Worm (Caenorhabditis elegans): ENCODE data around the gene R09B5.11.
A peak's percentile ranks its signal among the peaks of the same experiment; 100 is the strongest.

The R09B5.11 gene

DNA sequence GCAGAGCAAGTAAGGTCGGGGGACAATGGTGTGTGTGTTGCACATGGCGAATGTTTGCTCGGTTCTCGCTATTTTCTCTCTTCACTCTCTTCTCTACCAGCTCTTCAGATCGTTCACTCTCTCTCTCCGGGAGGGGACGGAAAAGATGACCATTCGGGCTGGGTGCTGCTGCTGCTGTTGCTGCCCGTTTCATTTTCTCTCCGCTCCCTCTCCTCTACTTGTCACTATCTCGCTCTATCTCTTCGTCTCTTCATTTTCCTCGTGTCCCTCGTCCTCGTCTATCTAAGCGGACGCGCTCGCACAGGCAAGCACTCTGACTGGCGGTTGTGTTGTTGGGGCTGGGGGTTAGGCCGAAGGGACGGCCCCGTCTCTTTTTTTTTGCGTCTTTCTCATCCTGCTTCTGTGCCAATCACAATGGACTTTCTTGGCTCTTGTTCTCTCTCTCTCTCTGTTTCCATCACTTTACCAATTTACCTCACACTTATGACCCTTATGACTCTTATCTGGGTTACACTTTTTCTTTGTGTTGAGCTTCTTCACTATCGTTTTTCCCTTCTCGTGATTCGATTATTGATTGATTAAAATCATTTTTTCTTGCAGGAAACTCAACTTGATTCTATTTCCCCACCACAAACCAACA lies 35.6 kb downstream of the R09B5.11 start, which contains the start of the genes F53E2.2 and unc-60 (continued):
- no peak for TF ChIP-seq lin-39 (tag; optimal IDR thresholded peaks at IDR 0.05)
- peak in 1 of 2 experiments; percentile 43 for TF ChIP-seq lsy-2 (tag; optimal IDR thresholded peaks at IDR 0.05)
- TF ChIP-seq sem-4 (tag; optimal IDR thresholded peaks at IDR 0.05): peak; percentile 35
- TF ChIP-seq elt-1 (tag; optimal IDR thresholded peaks at IDR 0.05): no peak
- peak; percentile 25 for TF ChIP-seq crh-2 (tag; optimal IDR thresholded peaks at IDR 0.05)
- peak; percentile 14 for TF ChIP-seq sma-3 (GFP tag; optimal IDR thresholded peaks at IDR 0.05)
- no peak for TF ChIP-seq unc-39 (tag; optimal IDR thresholded peaks at IDR 0.05)
- TF ChIP-seq skn-1 (tag; optimal IDR thresholded peaks at IDR 0.05): peak; percentile 1
- TF ChIP-seq nhr-237 (tag; optimal IDR thresholded peaks at IDR 0.05): no peak
- TF ChIP-seq nhr-25 (tag; optimal IDR thresholded peaks at IDR 0.05): peak; percentile 29
- TF ChIP-seq ZK546.5 (tag; optimal IDR thresholded peaks at IDR 0.05): no peak
- TF ChIP-seq unc-55 (GFP tag; optimal IDR thresholded peaks at IDR 0.05): peak; percentile 71
- no peak for TF ChIP-seq mbf-1 (tag; optimal IDR thresholded peaks at IDR 0.05)
- peak; percentile 10 to 73 for TF ChIP-seq mdl-1 (tag; optimal IDR thresholded peaks at IDR 0.05)
- no peak for TF ChIP-seq nhr-10 (tag; optimal IDR thresholded peaks at IDR 0.05)
- peak; percentile 94 for TF ChIP-seq F13H6.1 (tag; optimal IDR thresholded peaks at IDR 0.05)
- TF ChIP-seq R02D3.7 (tag; optimal IDR thresholded peaks at IDR 0.05): no peak

DNA sequence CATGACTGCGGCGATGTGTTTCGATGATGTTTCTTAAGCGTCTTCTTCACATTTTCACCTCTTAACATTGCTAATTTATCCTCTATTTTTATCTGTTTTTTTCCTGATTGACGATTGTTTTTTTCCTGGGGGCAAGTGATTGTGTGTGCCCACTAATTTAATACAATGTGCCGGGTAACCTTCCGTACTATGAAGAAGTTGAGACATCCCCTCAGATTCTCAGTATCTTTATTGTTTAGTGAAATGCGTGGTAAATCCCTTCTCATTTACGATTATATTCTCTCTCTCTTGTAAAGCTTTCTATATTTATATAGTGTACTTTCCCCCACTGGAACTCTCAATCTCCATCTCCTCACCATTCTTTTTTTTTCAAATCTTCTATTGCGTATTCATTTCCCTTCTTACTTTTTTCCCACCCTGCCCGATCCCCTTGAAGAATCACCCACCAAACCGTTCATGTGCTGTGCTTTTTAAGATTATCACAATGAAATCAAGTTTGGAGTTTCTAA lies 37.3 kb downstream of the R09B5.11 start:
- no peak for TF ChIP-seq ceh-82 (tag; optimal IDR thresholded peaks at IDR 0.05)
- no peak for TF ChIP-seq nhr-12 (tag; optimal IDR thresholded peaks at IDR 0.05)
- TF ChIP-seq ceh-16 (tag; optimal IDR thresholded peaks at IDR 0.05): no peak
- TF ChIP-seq crh-2 (tag; optimal IDR thresholded peaks at IDR 0.05): no peak
- TF ChIP-seq F13H6.1 (tag; optimal IDR thresholded peaks at IDR 0.05): no peak
- TF ChIP-seq lin-39 (tag; optimal IDR thresholded peaks at IDR 0.05): no peak
- TF ChIP-seq skn-1 (tag; optimal IDR thresholded peaks at IDR 0.05): no peak
- TF ChIP-seq nhr-6 (tag; optimal IDR thresholded peaks at IDR 0.05): no peak
- TF ChIP-seq gmeb-1 (tag; optimal IDR thresholded peaks at IDR 0.05): no peak

DNA sequence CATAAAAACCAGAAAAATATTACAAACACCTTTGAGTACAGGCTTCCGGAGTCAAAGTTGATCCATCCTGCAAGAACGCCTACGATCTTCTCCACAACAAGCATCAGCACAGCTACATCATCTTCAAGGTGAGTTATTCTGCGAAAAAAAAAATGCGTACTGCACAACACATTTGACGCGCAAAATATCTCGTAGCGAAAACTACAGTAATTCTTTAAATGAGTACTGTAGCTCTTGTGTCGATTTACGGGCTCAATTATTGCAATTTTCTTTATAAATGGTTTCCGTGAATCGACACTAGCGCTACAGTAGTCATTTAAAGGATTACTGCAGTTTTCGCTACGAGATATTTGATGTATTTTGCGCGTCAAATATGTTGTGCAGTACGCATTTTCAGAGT lies 37.8 kb downstream of the R09B5.11 start:
- TF ChIP-seq skn-1 (tag; optimal IDR thresholded peaks at IDR 0.05): no peak
- TF ChIP-seq sma-3 (GFP tag; optimal IDR thresholded peaks at IDR 0.05): no peak
- no peak for TF ChIP-seq fos-1 (tag; optimal IDR thresholded peaks at IDR 0.05)
- no peak for TF ChIP-seq unc-55 (GFP tag; optimal IDR thresholded peaks at IDR 0.05)
- no peak for TF ChIP-seq F13H6.1 (tag; optimal IDR thresholded peaks at IDR 0.05)
- TF ChIP-seq unc-62 (GFP tag; optimal IDR thresholded peaks at IDR 0.05): no peak
- no peak for TF ChIP-seq gmeb-1 (tag; optimal IDR thresholded peaks at IDR 0.05)
- TF ChIP-seq lin-39 (tag; optimal IDR thresholded peaks at IDR 0.05): no peak
- no peak for TF ChIP-seq sem-4 (tag; optimal IDR thresholded peaks at IDR 0.05)
- TF ChIP-seq nhr-11 (tag; optimal IDR thresholded peaks at IDR 0.05): no peak
- no peak for TF ChIP-seq nhr-129 (tag; optimal IDR thresholded peaks at IDR 0.05)
- no peak for TF ChIP-seq zag-1 (tag; optimal IDR thresholded peaks at IDR 0.05)
- no peak for TF ChIP-seq crh-2 (tag; optimal IDR thresholded peaks at IDR 0.05)
- no peak for TF ChIP-seq lin-13 (GFP tag; optimal IDR thresholded peaks at IDR 0.05)
- TF ChIP-seq Y55F3AM.14 (GFP tag; optimal IDR thresholded peaks at IDR 0.05): no peak

DNA sequence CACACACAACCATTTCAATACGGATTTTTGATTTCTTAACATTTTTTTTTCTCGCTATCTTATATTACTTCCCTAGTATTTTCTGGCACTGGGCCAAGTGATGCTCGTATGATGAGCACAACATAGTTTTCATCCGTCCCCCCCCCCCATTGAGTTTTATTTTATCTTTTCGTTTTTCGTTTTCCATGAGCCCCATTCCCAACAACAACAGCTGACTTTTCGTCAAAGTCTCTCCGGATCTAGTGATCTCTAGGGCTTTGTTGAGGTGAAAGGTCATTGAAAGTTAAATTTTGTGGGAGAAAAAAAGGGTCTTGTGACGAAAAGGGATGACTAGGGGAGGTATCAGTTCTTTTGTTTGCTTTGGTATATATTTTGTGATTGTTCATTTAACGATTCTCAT lies 41.8 kb downstream of the R09B5.11 start:
- TF ChIP-seq skn-1 (tag; optimal IDR thresholded peaks at IDR 0.05) (no peak), ceh-16 (tag; optimal IDR thresholded peaks at IDR 0.05) (no peak), sma-9 (GFP tag; optimal IDR thresholded peaks at IDR 0.05) (peak; percentile 6), sma-9 (tag; optimal IDR thresholded peaks at IDR 0.05) (no peak), elt-1 (tag; optimal IDR thresholded peaks at IDR 0.05) (no peak), unc-55 (GFP tag; optimal IDR thresholded peaks at IDR 0.05) (no peak), F13H6.1 (tag; optimal IDR thresholded peaks at IDR 0.05) (peak; percentile 58), nhr-10 (tag; optimal IDR thresholded peaks at IDR 0.05) (no peak), nhr-129 (tag; optimal IDR thresholded peaks at IDR 0.05) (peak; percentile 58), nhr-25 (tag; optimal IDR thresholded peaks at IDR 0.05) (no peak)

DNA sequence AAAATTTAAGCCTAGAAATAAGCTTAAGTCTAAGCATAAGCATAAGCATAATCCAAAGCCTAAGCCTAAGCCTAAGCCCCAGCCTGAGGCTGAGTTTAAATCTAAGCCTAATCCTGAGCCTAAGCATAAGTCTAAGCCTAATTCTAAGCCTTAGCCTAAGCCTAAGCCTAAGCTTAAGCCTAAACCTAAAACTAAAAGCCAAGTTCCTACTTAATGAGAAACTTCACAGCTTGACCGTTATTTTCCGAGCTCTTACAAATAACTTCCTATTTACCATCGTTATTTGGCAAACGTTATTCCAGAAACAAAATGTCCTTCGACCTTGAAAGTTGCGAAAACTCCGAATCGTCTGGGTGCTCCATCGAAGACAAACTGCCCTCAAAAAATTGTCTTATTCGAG lies 42.7 kb downstream of the R09B5.11 start, which contains the start of gene C38C3.4:
C38C3.4 (plus strand) TSS at position 301 of the 400 bp plus-strand sequence.
- TF ChIP-seq nhr-10 (tag; optimal IDR thresholded peaks at IDR 0.05): no peak
- TF ChIP-seq nhr-129 (tag; optimal IDR thresholded peaks at IDR 0.05): no peak
- TF ChIP-seq ceh-82 (tag; optimal IDR thresholded peaks at IDR 0.05): no peak
- TF ChIP-seq blmp-1 (tag; optimal IDR thresholded peaks at IDR 0.05; ENCODE audit: insufficient read depth): no peak
- TF ChIP-seq egl-27 (tag; optimal IDR thresholded peaks at IDR 0.05): no peak
- TF ChIP-seq nhr-77 (tag; optimal IDR thresholded peaks at IDR 0.05): no peak
- no peak for TF ChIP-seq R02D3.7 (tag; optimal IDR thresholded peaks at IDR 0.05)
- no peak for TF ChIP-seq ztf-4 (tag; optimal IDR thresholded peaks at IDR 0.05)
- no peak for TF ChIP-seq gmeb-1 (tag; optimal IDR thresholded peaks at IDR 0.05)
- TF ChIP-seq crh-2 (tag; optimal IDR thresholded peaks at IDR 0.05): no peak
- no peak for TF ChIP-seq mbf-1 (tag; optimal IDR thresholded peaks at IDR 0.05)
- no peak for TF ChIP-seq sma-3 (GFP tag; optimal IDR thresholded peaks at IDR 0.05)
- no peak for TF ChIP-seq alr-1 (tag; optimal IDR thresholded peaks at IDR 0.05)
